Fruit fly (Drosophila melanogaster): Measurements from ENCODE around the gene CG6833.

DNA sequence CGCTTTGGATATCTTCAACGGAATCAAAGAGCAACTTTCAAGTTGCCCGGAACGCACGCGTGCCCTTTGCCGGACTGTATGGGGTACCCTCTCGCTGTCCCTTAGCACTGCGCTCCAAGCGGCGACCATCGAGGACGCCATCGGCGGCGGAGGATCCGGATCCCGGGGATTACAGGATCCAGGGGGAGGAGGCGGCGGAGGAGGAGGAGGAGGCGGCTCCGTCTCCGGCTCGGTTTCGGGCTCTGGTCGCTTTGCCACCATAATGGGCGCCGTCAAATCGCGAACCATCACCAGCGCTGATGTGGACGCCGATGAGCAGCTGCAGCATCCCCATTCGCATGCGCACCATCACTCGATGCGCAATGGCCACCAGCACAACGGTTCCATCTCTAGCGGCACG is 2.8 kb downstream of the CG6833 start:
- TF ChIP-seq rgr (GFP tag; optimal IDR thresholded peaks at IDR 0.05) (no peak), Abd-B (GFP tag; optimal IDR thresholded peaks at IDR 0.05) (no peak), ey (GFP tag; optimal IDR thresholded peaks at IDR 0.05) (no peak), CG32264 (GFP tag; optimal IDR thresholded peaks at IDR 0.05) (no peak)

All from whole organism, wandering third instar larva.